Worm (Caenorhabditis elegans): ENCODE measurements around the gene Y53F4B.39.

DNA sequence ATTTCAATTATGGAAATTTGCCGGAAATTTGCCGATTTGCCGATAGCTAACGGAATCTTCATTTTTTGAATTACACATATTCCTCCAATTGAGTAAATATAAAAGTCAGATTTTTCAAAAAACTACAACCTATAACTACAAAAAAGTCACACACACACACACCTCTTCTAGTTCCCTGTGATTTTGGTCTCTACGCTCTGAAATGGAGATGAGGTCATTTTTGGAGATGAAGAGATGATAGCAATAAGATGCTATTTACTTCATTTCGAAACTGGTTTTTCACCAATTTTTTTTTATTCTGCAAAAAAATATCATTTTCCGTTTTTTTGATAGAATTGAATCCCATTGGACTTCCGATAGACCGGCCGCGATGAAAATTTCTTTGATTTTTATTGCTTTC is 14.2 kb downstream of the Y53F4B.39 start, which contains the start of gene Y53F4B.23:
- TF ChIP-seq tab-1 (GFP tag; IDR thresholded peaks at IDR 0.05) (no peak), T22C8.4 (GFP tag; IDR thresholded peaks at IDR 0.05) (no peak), ztf-23 (GFP tag; IDR thresholded peaks at IDR 0.05) (no peak)
